Worm (Caenorhabditis elegans) whole organism, L4/young adult: Measurements from ENCODE around the gene ZC250.2.

ENCODE experiments used
- W03F9.2 ChIP-seq: fragments of 150-350 bp; optimal IDR thresholded peaks from 2 replicates; lab custom pipeline; 2014; ENCODE audit warnings: missing biosample characterization, missing genetic modification characterization
- him-1 ChIP-seq: sonication (generic microtip); optimal IDR thresholded peaks from 2 replicates; lab custom pipeline; 2016; ENCODE audit warnings: missing genotype, missing genetic modification reagents, missing genetic modification characterization, missing compliant biosample characterization

ce11 chrV:5772503-5772902 is 19.6 kb upstream of the ZC250.2 start:
- TF ChIP-seq him-1 (no peak), W03F9.2 (tag; lab: Kevin White, UChicago) (no peak)
